Worm (Caenorhabditis elegans) whole organism, mixed stage, embryonic: ENCODE results near the gene twk-31.

Experiments
- ceh-39 ChIP-seq: fragments of 150-350 bp; optimal IDR thresholded peaks from 2 replicates; lab custom pipeline; 2014; ENCODE audit warnings: missing biosample characterization, missing genetic modification characterization
- ceh-83 ChIP-seq: fragments of 200-800 bp; sonication (Bioruptor generic); optimal IDR thresholded peaks from 2 replicates; lab custom pipeline; 2018; ENCODE audit warnings: mild to moderate bottlenecking, missing genetic modification characterization, missing compliant biosample characterization
- elt-1 ChIP-seq: sonication (generic microtip); optimal IDR thresholded peaks from 2 replicates; lab custom pipeline; 2017; ENCODE audit warnings: missing genetic modification characterization, mild to moderate bottlenecking, missing compliant biosample characterization, antibody characterized with exemption, moderate library complexity, borderline replicate concordance; ENCODE audit not compliant: insufficient read depth
- elt-3 ChIP-seq: fragments of 150-350 bp; optimal IDR thresholded peaks from 2 replicates; lab custom pipeline; 2014; ENCODE audit warnings: missing biosample characterization, missing genetic modification characterization
- lin-13 ChIP-seq: fragments of 150-350 bp; optimal IDR thresholded peaks from 2 replicates; lab custom pipeline; 2014; ENCODE audit warnings: missing biosample characterization, missing genetic modification characterization
- lsy-2 ChIP-seq: fragments of 150-350 bp; optimal IDR thresholded peaks from 2 replicates; lab custom pipeline; 2014; ENCODE audit warnings: missing biosample characterization, missing genetic modification characterization
- nhr-12 ChIP-seq: fragments of 150-350 bp; optimal IDR thresholded peaks from 2 replicates; lab custom pipeline; 2014; ENCODE audit warnings: missing biosample characterization, missing genetic modification characterization
- nhr-237 ChIP-seq: fragments of 150-350 bp; optimal IDR thresholded peaks from 2 replicates; lab custom pipeline; 2014; ENCODE audit warnings: missing biosample characterization, missing genetic modification characterization
- nhr-28 ChIP-seq: fragments of 150-350 bp; optimal IDR thresholded peaks from 2 replicates; lab custom pipeline; 2014; ENCODE audit warnings: missing biosample characterization, missing genetic modification characterization
- nhr-76 ChIP-seq: sonication (generic microtip); optimal IDR thresholded peaks from 2 replicates; lab custom pipeline; 2017; ENCODE audit warnings: missing biosample characterization, missing genetic modification characterization
- unc-62 ChIP-seq: fragments of 150-350 bp; optimal IDR thresholded peaks from 2 replicates; lab custom pipeline; 2014; ENCODE audit warnings: missing biosample characterization, missing genetic modification reagents, missing genetic modification characterization
- ztf-11 ChIP-seq: fragments of 150-350 bp; optimal IDR thresholded peaks from 2 replicates; lab custom pipeline; 2014; ENCODE audit warnings: missing biosample characterization, missing genetic modification characterization

DNA sequence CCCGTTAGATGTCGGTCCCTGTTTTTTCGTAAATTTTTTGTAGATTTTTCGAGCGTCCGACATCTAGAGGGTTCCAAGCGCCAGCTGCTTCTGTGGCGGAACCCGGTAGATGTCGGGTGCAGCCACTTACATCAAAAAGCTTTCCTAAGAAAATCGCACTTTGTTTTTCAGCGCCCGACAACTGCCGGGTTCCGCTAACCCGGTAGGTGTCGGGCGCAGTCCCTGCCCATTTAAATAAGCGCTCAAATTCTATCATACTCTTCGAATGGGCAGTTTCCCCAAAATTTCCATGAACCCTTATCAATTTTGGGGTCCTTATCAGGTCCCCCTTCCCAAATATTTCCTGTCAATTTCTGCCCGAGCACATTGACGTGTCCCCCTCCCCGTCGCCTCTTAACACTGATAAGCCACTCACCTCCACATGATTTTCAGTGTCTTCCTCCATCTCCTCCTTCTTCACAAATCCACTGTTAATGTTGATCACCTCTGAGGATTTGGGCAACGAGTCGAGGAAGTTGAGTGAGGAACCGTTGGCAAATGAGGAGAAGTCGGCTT, 55.0 kb downstream of the twk-31 start:
- TF ChIP-seq lin-13 (tag; lab: Kevin White, UChicago) (no peak), ceh-39 (tag; lab: Kevin White, UChicago) (no peak), nhr-12 (no peak), nhr-237 (tag; lab: Kevin White, UChicago) (no peak), elt-3 (tag; lab: Kevin White, UChicago) (no peak), elt-1 (no peak), unc-62 (GFP tag; lab: Kevin White, UChicago) (no peak), lsy-2 (no peak), ztf-11 (tag; lab: Kevin White, UChicago) (no peak), ceh-83 (GFP tag; lab: Kevin White, UChicago) (no peak), nhr-76 (tag; lab: Kevin White, UChicago) (no peak), nhr-28 (tag; lab: Kevin White, UChicago) (no peak)
